Worm (Caenorhabditis elegans): ENCODE measurements around the gene frm-3.

Gene frm-3

DNA sequence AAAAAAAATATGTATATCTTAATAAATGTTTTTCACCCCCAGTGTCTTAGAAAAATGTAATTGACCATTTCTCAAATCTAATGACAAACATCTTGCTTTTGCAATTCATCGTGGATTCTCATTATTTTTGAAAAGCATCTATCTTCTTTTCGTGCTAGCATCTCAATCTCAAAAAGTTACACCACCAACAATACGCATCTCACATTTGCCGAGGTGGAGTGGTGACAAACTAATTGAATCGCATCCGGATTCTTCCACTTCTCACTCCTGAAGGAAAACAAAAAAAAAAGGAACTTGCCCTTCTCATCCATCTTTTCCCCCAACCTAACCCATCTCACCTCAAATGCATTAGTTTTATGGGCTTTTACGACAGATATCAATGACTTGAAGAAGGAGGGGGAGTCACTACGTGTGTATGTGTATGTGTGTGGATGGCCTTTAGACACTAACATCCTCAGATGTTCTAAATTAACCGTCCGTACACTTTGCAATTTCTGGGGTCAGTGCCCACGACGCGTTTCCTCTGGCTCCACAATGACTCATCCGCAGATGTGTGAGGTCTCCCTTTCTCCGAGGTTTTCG, 24.8 kb upstream of the frm-3 start:
- TF ChIP-seq nfya-1 (tag; optimal IDR thresholded peaks at IDR 0.05): no peak
- no peak for TF ChIP-seq fkh-10 (GFP tag; optimal IDR thresholded peaks at IDR 0.05)
- no peak for TF ChIP-seq lin-11 (tag; optimal IDR thresholded peaks at IDR 0.05)
- TF ChIP-seq fax-1 (tag; optimal IDR thresholded peaks at IDR 0.05): no peak
- TF ChIP-seq T23F11.4 (GFP tag; optimal IDR thresholded peaks at IDR 0.05): no peak
- no peak for TF ChIP-seq gmeb-2 (tag; optimal IDR thresholded peaks at IDR 0.05)
- TF ChIP-seq nhr-11 (tag; optimal IDR thresholded peaks at IDR 0.05): no peak
- no peak for TF ChIP-seq ceh-30 (tag; optimal IDR thresholded peaks at IDR 0.05)
- TF ChIP-seq pax-1 (tag; optimal IDR thresholded peaks at IDR 0.05): no peak
- TF ChIP-seq ceh-2 (tag; optimal IDR thresholded peaks at IDR 0.05): no peak
- no peak for TF ChIP-seq hlh-30 (tag; optimal IDR thresholded peaks at IDR 0.05; ENCODE audit: insufficient read depth)
- TF ChIP-seq pag-3 (tag; optimal IDR thresholded peaks at IDR 0.05; ENCODE audit: borderline replicate concordance): no peak
- no peak for TF ChIP-seq ceh-22 (tag; optimal IDR thresholded peaks at IDR 0.05)
- TF ChIP-seq pros-1 (tag; optimal IDR thresholded peaks at IDR 0.05): no peak
- no peak for TF ChIP-seq C38D4.7 (GFP tag; optimal IDR thresholded peaks at IDR 0.05)
- no peak for TF ChIP-seq unc-3 (GFP tag; conservative IDR thresholded peaks at IDR 0.05)
- no peak for TF ChIP-seq unc-3 (tag; optimal IDR thresholded peaks at IDR 0.05)
- no peak for TF ChIP-seq ceh-45 (GFP tag; IDR thresholded peaks at IDR 0.05)
- no peak for TF ChIP-seq mec-3 (tag; optimal IDR thresholded peaks at IDR 0.05; ENCODE audit: borderline replicate concordance)
- TF ChIP-seq ceh-24 (tag; optimal IDR thresholded peaks at IDR 0.05): no peak

DNA sequence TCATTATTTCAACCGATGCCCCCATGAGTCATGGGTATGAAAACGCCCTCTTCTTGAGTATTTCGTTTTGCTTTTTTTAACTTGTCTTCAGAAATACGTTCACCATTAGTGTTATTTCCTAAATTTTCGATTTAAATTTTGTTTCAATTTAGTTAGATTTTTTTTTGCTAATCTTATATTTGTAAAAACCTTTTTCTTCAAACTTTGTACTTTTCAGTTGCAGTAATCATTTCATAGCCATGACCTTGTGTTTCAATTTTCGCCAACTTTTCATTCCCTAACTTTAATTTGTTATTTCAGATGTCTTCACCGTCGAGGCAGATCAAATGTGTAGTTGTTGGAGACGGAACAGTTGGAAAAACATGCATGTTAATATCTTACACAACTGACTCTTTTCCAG, 24.0 kb upstream of the frm-3 start, which contains the start of gene mig-2:
mig-2 (plus strand) TSS at position 301 of the 400 bp plus-strand sequence.
- TF ChIP-seq pros-1 (tag; optimal IDR thresholded peaks at IDR 0.05): no peak
- no peak for TF ChIP-seq K02D7.2 (tag; optimal IDR thresholded peaks at IDR 0.05)
- no peak for TF ChIP-seq F13H6.1 (tag; optimal IDR thresholded peaks at IDR 0.05)
- no peak for TF ChIP-seq lin-11 (tag; optimal IDR thresholded peaks at IDR 0.05)
- no peak for TF ChIP-seq unc-55 (GFP tag; optimal IDR thresholded peaks at IDR 0.05)
- no peak for TF ChIP-seq madf-2 (tag; optimal IDR thresholded peaks at IDR 0.05)
- TF ChIP-seq ceh-48 (tag; optimal IDR thresholded peaks at IDR 0.05): no peak
- no peak for TF ChIP-seq pqm-1 (tag; optimal IDR thresholded peaks at IDR 0.05)
- TF ChIP-seq fkh-10 (GFP tag; optimal IDR thresholded peaks at IDR 0.05): no peak
- TF ChIP-seq pat-9 (tag; optimal IDR thresholded peaks at IDR 0.05): no peak
- TF ChIP-seq nfya-1 (tag; optimal IDR thresholded peaks at IDR 0.05): no peak
- no peak for TF ChIP-seq dmd-4 (tag; optimal IDR thresholded peaks at IDR 0.05; ENCODE audit: borderline replicate concordance)
- TF ChIP-seq dve-1 (tag; optimal IDR thresholded peaks at IDR 0.05): no peak

DNA sequence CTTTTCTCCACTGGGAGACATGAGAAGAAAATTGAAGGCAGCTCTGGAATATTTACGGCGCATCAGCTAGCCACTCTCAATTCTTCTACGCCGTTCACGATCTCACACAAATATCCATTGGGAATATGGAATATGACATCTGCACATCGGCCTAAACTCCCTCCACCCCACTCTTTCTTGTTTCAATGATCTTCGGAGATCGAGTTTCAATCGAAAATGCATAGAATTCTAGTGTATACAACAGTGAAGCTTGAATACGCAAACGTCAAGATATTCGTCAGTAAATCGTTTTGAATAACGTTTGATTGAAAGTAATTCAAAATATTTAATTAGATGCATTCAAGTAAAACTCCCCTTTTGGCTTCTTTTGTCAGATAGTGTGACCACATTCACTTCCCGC, 20.5 kb upstream of the frm-3 start:
- TF ChIP-seq mec-3 (tag; optimal IDR thresholded peaks at IDR 0.05; ENCODE audit: borderline replicate concordance) (no peak), unc-42 (tag; optimal IDR thresholded peaks at IDR 0.05) (no peak)

DNA sequence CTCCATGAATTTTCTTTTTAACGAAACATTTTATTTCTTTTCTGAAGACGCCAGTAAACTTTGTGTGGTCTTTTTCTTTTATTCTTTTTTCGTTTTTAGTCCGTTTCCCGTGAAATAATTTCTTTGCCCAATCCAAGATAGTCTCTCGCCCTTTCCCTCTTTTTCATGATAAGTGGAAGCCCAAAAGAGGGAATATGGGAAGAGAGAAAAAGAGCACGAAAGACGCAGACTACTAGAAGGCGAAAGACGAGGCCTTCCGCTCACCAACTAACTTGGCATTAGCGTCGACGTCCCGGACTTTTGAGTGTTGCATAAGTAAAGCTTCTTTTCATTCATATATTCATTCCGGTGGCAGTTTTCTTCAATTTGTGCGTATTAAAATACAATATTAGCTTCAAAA, 19.4 kb upstream of the frm-3 start:
- TF ChIP-seq pag-3 (tag; optimal IDR thresholded peaks at IDR 0.05; ENCODE audit: borderline replicate concordance) (no peak), ceh-22 (tag; optimal IDR thresholded peaks at IDR 0.05) (no peak), dmd-4 (tag; optimal IDR thresholded peaks at IDR 0.05; ENCODE audit: borderline replicate concordance) (no peak), unc-42 (tag; optimal IDR thresholded peaks at IDR 0.05) (peak; percentile 50), F13H6.1 (tag; optimal IDR thresholded peaks at IDR 0.05) (no peak), hlh-15 (tag; optimal IDR thresholded peaks at IDR 0.05) (no peak), ceh-31 (tag; optimal IDR thresholded peaks at IDR 0.05) (peak; percentile 27), ahr-1 (tag; optimal IDR thresholded peaks at IDR 0.05) (no peak)

DNA sequence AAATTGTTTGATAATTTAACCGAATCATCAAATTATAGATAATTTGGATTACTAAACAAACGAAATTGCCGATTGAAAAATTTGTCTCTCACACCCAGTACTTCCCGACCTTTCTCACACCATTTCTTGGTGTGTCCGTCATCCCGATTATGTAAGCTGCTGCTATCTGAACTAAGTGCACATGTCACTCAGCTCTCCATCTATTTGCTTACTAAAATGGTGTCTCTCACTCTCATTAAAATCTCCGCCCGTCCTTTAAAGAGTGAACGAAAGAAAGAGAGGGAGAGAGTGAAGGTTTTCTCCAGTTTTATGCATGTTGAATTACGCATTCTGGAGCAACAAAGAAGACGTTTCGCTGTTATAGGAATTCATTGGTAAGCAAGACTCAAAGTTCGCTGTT, 17.8 kb upstream of the frm-3 start:
- TF ChIP-seq ceh-31 (tag; optimal IDR thresholded peaks at IDR 0.05) (peak; percentile 30), npax-4 (tag; optimal IDR thresholded peaks at IDR 0.05) (no peak), unc-55 (GFP tag; optimal IDR thresholded peaks at IDR 0.05) (peak; percentile 42)

Measured in whole organism, late embryonic.